Worm (Caenorhabditis elegans): ENCODE results near the gene F58A6.9.
A peak's percentile ranks its signal among the peaks of the same experiment; 100 is the strongest.

ce11 chrII:5185955-5186539 lies 27.4 kb upstream of the F58A6.9 start:
- no peak for TF ChIP-seq ceh-16 (tag; optimal IDR thresholded peaks at IDR 0.05)
- TF ChIP-seq unc-39 (tag; optimal IDR thresholded peaks at IDR 0.05) = no peak
- TF ChIP-seq nhr-12 (tag; optimal IDR thresholded peaks at IDR 0.05) = no peak
- no peak for TF ChIP-seq nhr-76 (tag; optimal IDR thresholded peaks at IDR 0.05)
- no peak for TF ChIP-seq elt-3 (tag; optimal IDR thresholded peaks at IDR 0.05)
- TF ChIP-seq fkh-10 (GFP tag; optimal IDR thresholded peaks at IDR 0.05) = no peak
- TF ChIP-seq lsy-12 (tag; optimal IDR thresholded peaks at IDR 0.05) = no peak
- peak; percentile 13 for TF ChIP-seq ceh-28 (tag; optimal IDR thresholded peaks at IDR 0.05)
- TF ChIP-seq ama-1 (optimal IDR thresholded peaks at IDR 0.05) = no peak
- TF ChIP-seq nhr-77 (tag; optimal IDR thresholded peaks at IDR 0.05) = no peak

Data from whole organism, L3 larva.